Worm (Caenorhabditis elegans) whole organism, mixed stage, embryonic: ENCODE results near the gene msp-63.

Source experiments
- elt-1 ChIP-seq: sonication (generic microtip); optimal IDR thresholded peaks from 2 replicates; lab custom pipeline; 2017; ENCODE audit warnings: missing genetic modification characterization, mild to moderate bottlenecking, missing compliant biosample characterization, antibody characterized with exemption, moderate library complexity, borderline replicate concordance; ENCODE audit not compliant: insufficient read depth
- mep-1 ChIP-seq: fragments of 150-350 bp; optimal IDR thresholded peaks from 2 replicates; lab custom pipeline; 2017; ENCODE audit warnings: missing biosample characterization, missing genetic modification reagents, missing genetic modification characterization, inconsistent platforms
- pha-4 ChIP-seq: fragments of 150-350 bp; optimal IDR thresholded peaks from 2 replicates; lab custom pipeline; 2018; ENCODE audit warnings: missing biosample characterization, missing genetic modification reagents, missing genetic modification characterization

ce11 chrII:5810230-5810629, 13.0 kb upstream of the msp-63 start, which contains the start of the genes msp-64 and ZK1248.5:
- TF ChIP-seq mep-1 (no peak), pha-4 (tag; lab: Kevin White, UChicago) (no peak), elt-1 (tag; lab: Kevin White, UChicago) (no peak)
